Fruit fly (Drosophila melanogaster) whole organism, prepupa: ENCODE data around the gene CG6403.

Source experiments
- Blimp-1 ChIP-seq: fragments of 200-800 bp; sonication (Bioruptor generic); optimal IDR thresholded peaks from 3 replicates; lab custom pipeline; 2017; ENCODE audit warnings: missing biosample characterization, missing genetic modification characterization, mild to moderate bottlenecking, moderate library complexity, missing genetic modification reagents
- CG10631 ChIP-seq: fragments of 200-800 bp; sonication (Bioruptor generic); optimal IDR thresholded peaks from 2 replicates; lab custom pipeline; 2016; ENCODE audit warnings: missing biosample characterization, missing genetic modification characterization
- CG10669 ChIP-seq: fragments of 200-800 bp; sonication (Bioruptor generic); optimal IDR thresholded peaks from 3 replicates; lab custom pipeline; 2018; ENCODE audit warnings: missing biosample characterization, mild to moderate bottlenecking, missing genetic modification characterization, moderate library complexity
- CG11294 ChIP-seq: fragments of 200-800 bp; sonication (Bioruptor generic); IDR thresholded peaks from 2 replicates; pipeline ENCODE4 v1.3.6; 2022; ENCODE audit warnings: missing biosample characterization, missing genetic modification characterization
- CG11902 ChIP-seq: fragments of 200-800 bp; sonication (Bioruptor generic); optimal IDR thresholded peaks from 3 replicates; lab custom pipeline; 2016; ENCODE audit warnings: missing biosample characterization, missing genetic modification characterization
- CG15336 ChIP-seq: fragments of 200-800 bp; sonication (Bioruptor generic); IDR thresholded peaks from 2 replicates; pipeline ENCODE4 v1.3.6; 2022; ENCODE audit warnings: missing biosample characterization, missing genetic modification characterization
- CG1621 ChIP-seq: fragments of 200-800 bp; sonication (Bioruptor generic); optimal IDR thresholded peaks from 3 replicates; lab custom pipeline; 2018; ENCODE audit warnings: missing biosample characterization, mild to moderate bottlenecking, missing genetic modification characterization
- CG3032 ChIP-seq: fragments of 200-800 bp; optimal IDR thresholded peaks from 2 replicates; lab custom pipeline; 2019; ENCODE audit warnings: missing biosample characterization, mild to moderate bottlenecking, missing genetic modification characterization, moderate library complexity
- CG31627 ChIP-seq: fragments of 200-800 bp; sonication (Bioruptor generic); optimal IDR thresholded peaks from 3 replicates; lab custom pipeline; 2016; ENCODE audit warnings: missing biosample characterization, missing genetic modification characterization
- CG32006 ChIP-seq: fragments of 200-800 bp; sonication (Bioruptor generic); optimal IDR thresholded peaks from 3 replicates; lab custom pipeline; 2017; ENCODE audit warnings: missing biosample characterization, mild to moderate bottlenecking, missing genetic modification characterization
- CG4318 ChIP-seq: fragments of 200-800 bp; sonication (Bioruptor generic); optimal IDR thresholded peaks from 3 replicates; lab custom pipeline; 2017; ENCODE audit warnings: missing biosample characterization, mild to moderate bottlenecking, missing genetic modification characterization
- CG6163 ChIP-seq: fragments of 200-800 bp; sonication (Bioruptor generic); IDR thresholded peaks from 3 replicates; pipeline ENCODE4 v1.3.6; 2022; ENCODE audit warnings: missing biosample characterization, missing genetic modification characterization
- CG6792 ChIP-seq: fragments of 200-800 bp; sonication (Bioruptor generic); optimal IDR thresholded peaks from 3 replicates; lab custom pipeline; 2016; ENCODE audit warnings: missing biosample characterization, missing genetic modification characterization
- CG6808 ChIP-seq: fragments of 200-800 bp; sonication (Bioruptor generic); optimal IDR thresholded peaks from 3 replicates; lab custom pipeline; 2017; ENCODE audit warnings: missing biosample characterization, missing genetic modification characterization, mild to moderate bottlenecking, moderate library complexity, missing genetic modification reagents
- CG8119 ChIP-seq: fragments of 200-800 bp; sonication (Bioruptor generic); IDR thresholded peaks from 3 replicates; pipeline ENCODE4 v1.3.6; 2022; ENCODE audit warnings: missing biosample characterization, missing genetic modification characterization
- CG8319 ChIP-seq: fragments of 200-800 bp; sonication (Bioruptor generic); optimal IDR thresholded peaks from 3 replicates; lab custom pipeline; 2016; ENCODE audit warnings: missing biosample characterization, missing genetic modification characterization
- CG8632 ChIP-seq: fragments of 200-800 bp; sonication (Bioruptor generic); optimal IDR thresholded peaks from 3 replicates; lab custom pipeline; 2016; ENCODE audit warnings: missing biosample characterization, missing genetic modification characterization
- Eip78C ChIP-seq: fragments of 200-800 bp; sonication (Bioruptor generic); peaks from one replicate; lab custom pipeline; 2016; ENCODE audit warnings: missing biosample characterization, missing genetic modification characterization
- Eip93F ChIP-seq: fragments of 200-800 bp; sonication (Bioruptor generic); optimal IDR thresholded peaks from 2 replicates; lab custom pipeline; 2016; ENCODE audit warnings: missing biosample characterization, mild to moderate bottlenecking, missing genetic modification characterization
- Ets96B ChIP-seq: fragments of 200-800 bp; optimal IDR thresholded peaks from 2 replicates; lab custom pipeline; 2019; ENCODE audit warnings: missing biosample characterization, mild to moderate bottlenecking, missing genetic modification characterization, moderate library complexity
- Hr38 ChIP-seq: sonication (Bioruptor generic); optimal IDR thresholded peaks from 2 replicates; lab custom pipeline; 2016; ENCODE audit warnings: missing biosample characterization, missing genetic modification characterization
- Hr39 ChIP-seq: fragments of 200-800 bp; sonication (Bioruptor generic); optimal IDR thresholded peaks from 2 replicates; lab custom pipeline; 2016; ENCODE audit warnings: missing biosample characterization, missing genetic modification characterization
- Hr4 ChIP-seq: fragments of 200-800 bp; sonication (Bioruptor generic); optimal IDR thresholded peaks from 3 replicates; lab custom pipeline; 2016; ENCODE audit warnings: missing biosample characterization, missing genetic modification characterization
- OdsH ChIP-seq: fragments of 200-800 bp; sonication (Bioruptor generic); optimal IDR thresholded peaks from 3 replicates; lab custom pipeline; 2016; ENCODE audit warnings: missing biosample characterization, missing genetic modification characterization
- Sox102F ChIP-seq: fragments of 200-800 bp; sonication (Bioruptor generic); optimal IDR thresholded peaks from 2 replicates; lab custom pipeline; 2016; ENCODE audit warnings: missing biosample characterization, mild to moderate bottlenecking, missing genetic modification characterization
- Sox14 ChIP-seq: fragments of 200-800 bp; sonication (Bioruptor generic); optimal IDR thresholded peaks from 3 replicates; lab custom pipeline; 2016; ENCODE audit warnings: missing biosample characterization, missing genetic modification characterization
- Sox15 ChIP-seq: fragments of 200-800 bp; sonication (Bioruptor generic); optimal IDR thresholded peaks from 3 replicates; lab custom pipeline; 2016; ENCODE audit warnings: missing biosample characterization, missing genetic modification characterization
- achi ChIP-seq: fragments of 200-800 bp; sonication (Bioruptor generic); optimal IDR thresholded peaks from 3 replicates; lab custom pipeline; 2016; ENCODE audit warnings: missing biosample characterization, missing genetic modification characterization
- acj6 ChIP-seq: fragments of 200-800 bp; sonication (Bioruptor generic); optimal IDR thresholded peaks from 3 replicates; lab custom pipeline; 2016; ENCODE audit warnings: missing biosample characterization, missing genetic modification characterization
- cyc ChIP-seq: fragments of 200-800 bp; sonication (Bioruptor generic); optimal IDR thresholded peaks from 3 replicates; lab custom pipeline; 2016; ENCODE audit warnings: missing biosample characterization, missing genetic modification characterization
- dac ChIP-seq: fragments of 200-800 bp; sonication (Bioruptor generic); optimal IDR thresholded peaks from 2 replicates; lab custom pipeline; 2017; ENCODE audit warnings: missing biosample characterization, mild to moderate bottlenecking, missing genetic modification characterization
- eg ChIP-seq: fragments of 200-800 bp; sonication (Bioruptor generic); IDR thresholded peaks from 3 replicates; pipeline ENCODE4 v1.3.6; 2022; ENCODE audit warnings: missing biosample characterization, missing genetic modification characterization
- esn ChIP-seq: fragments of 200-800 bp; sonication (Bioruptor generic); optimal IDR thresholded peaks from 2 replicates; lab custom pipeline; 2016; ENCODE audit warnings: missing biosample characterization, mild to moderate bottlenecking, missing genetic modification characterization, moderate library complexity
- lz ChIP-seq: fragments of 200-800 bp; sonication (Bioruptor generic); optimal IDR thresholded peaks from 3 replicates; lab custom pipeline; 2016; ENCODE audit warnings: missing biosample characterization, missing genetic modification characterization
- net ChIP-seq: fragments of 200-800 bp; sonication (Bioruptor generic); optimal IDR thresholded peaks from 3 replicates; lab custom pipeline; 2016; ENCODE audit warnings: missing biosample characterization, missing genetic modification characterization
- pdm3 ChIP-seq: fragments of 200-800 bp; sonication (Bioruptor generic); optimal IDR thresholded peaks from 3 replicates; lab custom pipeline; 2016; ENCODE audit warnings: missing biosample characterization, missing genetic modification characterization
- salr ChIP-seq, 2 experiments: fragments of 200-800 bp; sonication (Bioruptor generic); optimal IDR thresholded peaks; 3 replicates each; lab custom pipeline; 2016 to 2018; ENCODE audit warnings: missing biosample characterization in 2 of 2, missing genetic modification characterization in 2 of 2, mild to moderate bottlenecking in 1 of 2
- spab ChIP-seq: fragments of 200-800 bp; sonication (Bioruptor generic); optimal IDR thresholded peaks from 2 replicates; lab custom pipeline; 2017; ENCODE audit warnings: missing biosample characterization, mild to moderate bottlenecking, missing genetic modification characterization, missing genetic modification reagents
- svp ChIP-seq: fragments of 200-800 bp; sonication (Bioruptor generic); peaks from one replicate; lab custom pipeline; 2016; ENCODE audit warnings: missing biosample characterization, missing genetic modification characterization
- topi ChIP-seq: fragments of 200-800 bp; sonication (Bioruptor generic); optimal IDR thresholded peaks from 3 replicates; lab custom pipeline; 2016; ENCODE audit warnings: missing biosample characterization, missing genetic modification characterization
- vri ChIP-seq: fragments of 200-800 bp; sonication (Bioruptor generic); optimal IDR thresholded peaks from 3 replicates; lab custom pipeline; 2016; ENCODE audit warnings: missing biosample characterization, mild to moderate bottlenecking, missing genetic modification characterization

The CG6403 gene

dm6 chr3R:26727014-26727413, 9.1 kb downstream of the CG6403 start, which contains the start of gene CG14246:
CG14246 (plus strand) TSS chr3R:26727314.
- TF ChIP-seq CG8319 (GFP tag; lab: Kevin White, UChicago), result no peak
- no peak for TF ChIP-seq CG6163 (GFP tag; lab: Robert Waterston, UW)
- TF ChIP-seq net (GFP tag; lab: Kevin White, UChicago), result no peak
- TF ChIP-seq CG31627 (GFP tag; lab: Kevin White, UChicago), result no peak
- no peak for TF ChIP-seq eg (GFP tag; lab: Robert Waterston, UW)
- TF ChIP-seq cyc (GFP tag; lab: Kevin White, UChicago), result no peak
- no peak for TF ChIP-seq Hr38 (GFP tag; lab: Kevin White, UChicago)
- TF ChIP-seq CG6792, result no peak
- no peak for TF ChIP-seq CG6808 (GFP tag; lab: Kevin White, UChicago)
- TF ChIP-seq Hr4 (GFP tag; lab: Kevin White, UChicago), result no peak
- no peak for TF ChIP-seq achi (GFP tag; lab: Kevin White, UChicago)
- TF ChIP-seq CG10669 (GFP tag; lab: Kevin White, UChicago), result no peak
- TF ChIP-seq CG11294, result no peak
- TF ChIP-seq CG3032 (tag; lab: Kevin White, UChicago), result no peak
- no peak for TF ChIP-seq Sox15 (GFP tag; lab: Kevin White, UChicago)
- TF ChIP-seq CG8632 (GFP tag; lab: Kevin White, UChicago), result no peak
- TF ChIP-seq dac (GFP tag; lab: Kevin White, UChicago), result no peak
- no peak for TF ChIP-seq acj6 (GFP tag; lab: Kevin White, UChicago)
- no peak for TF ChIP-seq pdm3 (GFP tag; lab: Kevin White, UChicago)
- TF ChIP-seq Eip93F (GFP tag; lab: Kevin White, UChicago), result no peak

dm6 chr3R:26725833-26726232, 10.3 kb downstream of the CG6403 start, which contains the start of gene CG14244:
CG14244 (plus strand) TSS chr3R:26726133.
- TF ChIP-seq CG6808 (GFP tag; lab: Kevin White, UChicago), result no peak
- TF ChIP-seq CG4318 (GFP tag; lab: Kevin White, UChicago), result no peak
- TF ChIP-seq Blimp-1 (GFP tag; lab: Kevin White, UChicago), result no peak
- no peak for TF ChIP-seq Ets96B
- no peak for TF ChIP-seq CG11902 (GFP tag; lab: Kevin White, UChicago)
- no peak for TF ChIP-seq eg (GFP tag; lab: Robert Waterston, UW)
- no peak for TF ChIP-seq Sox14 (GFP tag; lab: Kevin White, UChicago)

- no peak for TF ChIP-seq CG11294
- peak; percentile 16 for TF ChIP-seq Eip78C (GFP tag; lab: Kevin White, UChicago)
- peak; percentile 76 for TF ChIP-seq vri (GFP tag; lab: Kevin White, UChicago)
- no peak for TF ChIP-seq Sox102F (GFP tag; lab: Kevin White, UChicago)
- peak; percentile 100 for TF ChIP-seq CG6808 (GFP tag; lab: Kevin White, UChicago)
These were observed 11.0 kb downstream of the CG6403 start, which contains the start of gene CG6420 for dm6 chr3R:26724977-26725612. CG6420 (minus strand) TSS chr3R:26725216.

dm6 chr3R:26717864-26718263, 18.2 kb downstream of the CG6403 start, which contains the start of gene Yif1:
Yif1 (plus strand) TSS chr3R:26717871.
- no peak for TF ChIP-seq achi (GFP tag; lab: Kevin White, UChicago)
- peak; percentile 87 for TF ChIP-seq CG1621 (tag; lab: Kevin White, UChicago)

- no peak for TF ChIP-seq OdsH (GFP tag; lab: Kevin White, UChicago)
- no peak for TF ChIP-seq CG8632 (GFP tag; lab: Kevin White, UChicago)
- peak; percentile 24; the same call in 1 of the 2 replicates for TF ChIP-seq CG15336 (GFP tag; lab: Robert Waterston, UW)
- TF ChIP-seq topi (GFP tag; lab: Kevin White, UChicago), result peak; percentile 23
- TF ChIP-seq salr (GFP tag; optimal IDR thresholded peaks at IDR 0.05; lab: Kevin White, UChicago), result peak in 1 of 2 experiments; percentile 22
- peak; percentile 35 for TF ChIP-seq pdm3 (GFP tag; lab: Kevin White, UChicago)
- TF ChIP-seq spab, result no peak
- peak; percentile 41 for TF ChIP-seq Hr39 (GFP tag; lab: Kevin White, UChicago)
- no peak for TF ChIP-seq Blimp-1 (GFP tag; lab: Kevin White, UChicago)
- no peak for TF ChIP-seq CG10631 (GFP tag; lab: Kevin White, UChicago)
- peak; percentile 32 for TF ChIP-seq esn (GFP tag; lab: Kevin White, UChicago)
- peak; percentile 41; the same call in 2 of the 3 replicates for TF ChIP-seq CG8119 (GFP tag; lab: Robert Waterston, UW)
- peak; percentile 41 for TF ChIP-seq CG32006 (GFP tag; lab: Kevin White, UChicago)
- TF ChIP-seq cyc (GFP tag; lab: Kevin White, UChicago), result peak; percentile 38
- no peak for TF ChIP-seq Hr38 (GFP tag; lab: Kevin White, UChicago)
- peak; percentile 61 for TF ChIP-seq CG31627 (GFP tag; lab: Kevin White, UChicago)
- peak; percentile 25 for TF ChIP-seq CG11902 (GFP tag; lab: Kevin White, UChicago)
- TF ChIP-seq svp (GFP tag; lab: Kevin White, UChicago), result peak; percentile 52
- TF ChIP-seq CG1621 (tag; lab: Kevin White, UChicago), result no peak
- TF ChIP-seq dac (GFP tag; lab: Kevin White, UChicago), result peak; percentile 19
- peak; percentile 18 for TF ChIP-seq lz (GFP tag; lab: Kevin White, UChicago)
- peak; percentile 35 for TF ChIP-seq Eip78C (GFP tag; lab: Kevin White, UChicago)
- peak; percentile 12 for TF ChIP-seq CG6808 (GFP tag; lab: Kevin White, UChicago)
- peak; percentile 44 for TF ChIP-seq CG3032 (tag; lab: Kevin White, UChicago)
These were observed 18.8 kb downstream of the CG6403 start, which contains the start of gene CG6425 for dm6 chr3R:26717295-26717694. CG6425 (minus strand) TSS chr3R:26717389.
